Worm (Caenorhabditis elegans) whole organism, late embryonic: ENCODE data around the gene lnp-1.

Experiments used
- C08G9.2 ChIP-seq: sonication (generic microtip); optimal IDR thresholded peaks from 2 replicates; lab custom pipeline; 2016; ENCODE audit warnings: mild to moderate bottlenecking, missing genetic modification characterization, moderate library complexity, missing compliant biosample characterization
- K09A11.1 ChIP-seq: sonication (generic microtip); optimal IDR thresholded peaks from 2 replicates; lab custom pipeline; 2017; ENCODE audit warnings: antibody characterized with exemption, mild to moderate bottlenecking, missing genetic modification characterization, missing compliant biosample characterization; ENCODE audit not compliant: insufficient read depth
- Y22D7AL.16 ChIP-seq: sonication (generic microtip); optimal IDR thresholded peaks from 2 replicates; lab custom pipeline; 2016; ENCODE audit warnings: missing genetic modification characterization, missing compliant biosample characterization
- ahr-1 ChIP-seq: sonication (generic microtip); optimal IDR thresholded peaks from 2 replicates; lab custom pipeline; 2016; ENCODE audit warnings: missing genetic modification characterization, missing compliant biosample characterization
- ceh-18 ChIP-seq: sonication (generic microtip); optimal IDR thresholded peaks from 2 replicates; lab custom pipeline; 2016; ENCODE audit warnings: missing genetic modification characterization, missing compliant biosample characterization
- ceh-19 ChIP-seq: fragments of 200-800 bp; sonication (Bioruptor generic); optimal IDR thresholded peaks from 2 replicates; lab custom pipeline; 2018; ENCODE audit warnings: mild to moderate bottlenecking, missing genetic modification characterization, missing compliant biosample characterization
- ceh-2 ChIP-seq: sonication (generic microtip); optimal IDR thresholded peaks from 2 replicates; lab custom pipeline; 2016; ENCODE audit warnings: missing genotype, missing genetic modification characterization, missing compliant biosample characterization
- ceh-22 ChIP-seq: sonication (generic microtip); optimal IDR thresholded peaks from 2 replicates; lab custom pipeline; 2017; ENCODE audit warnings: missing biosample characterization, missing genetic modification characterization
- ceh-31 ChIP-seq: sonication (generic microtip); optimal IDR thresholded peaks from 2 replicates; lab custom pipeline; 2016; ENCODE audit warnings: missing genetic modification characterization, missing compliant biosample characterization
- ceh-34 ChIP-seq: sonication (generic microtip); optimal IDR thresholded peaks from 2 replicates; lab custom pipeline; 2016; ENCODE audit warnings: mild to moderate bottlenecking, missing genetic modification characterization, missing compliant biosample characterization
- ceh-45 ChIP-seq: fragments of 200-800 bp; sonication (Bioruptor generic); IDR thresholded peaks from 2 replicates; pipeline ENCODE4 v1.3.6; 2022; ENCODE audit warnings: missing genetic modification reagents, missing genetic modification characterization, missing compliant biosample characterization
- che-1 ChIP-seq: sonication (generic microtip); optimal IDR thresholded peaks from 2 replicates; lab custom pipeline; 2016; ENCODE audit warnings: mild to moderate bottlenecking, missing genetic modification characterization, missing compliant biosample characterization
- dve-1 ChIP-seq: sonication (generic microtip); optimal IDR thresholded peaks from 2 replicates; lab custom pipeline; 2017; ENCODE audit warnings: antibody characterized with exemption, mild to moderate bottlenecking, missing genetic modification characterization, missing compliant biosample characterization
- ets-4 ChIP-seq: sonication (generic microtip); optimal IDR thresholded peaks from 2 replicates; lab custom pipeline; 2016; ENCODE audit warnings: missing genetic modification characterization, missing compliant biosample characterization
- eyg-1 ChIP-seq: sonication (generic microtip); optimal IDR thresholded peaks from 2 replicates; lab custom pipeline; 2016; ENCODE audit warnings: missing genotype, missing genetic modification characterization, missing compliant biosample characterization
- fkh-6 ChIP-seq: sonication (generic microtip); optimal IDR thresholded peaks from 2 replicates; lab custom pipeline; 2016; ENCODE audit warnings: missing genetic modification characterization, missing compliant biosample characterization
- gmeb-2 ChIP-seq: sonication (generic microtip); optimal IDR thresholded peaks from 2 replicates; lab custom pipeline; 2016; ENCODE audit warnings: missing genetic modification characterization, inconsistent platforms, missing compliant biosample characterization
- hlh-15 ChIP-seq: sonication (generic microtip); optimal IDR thresholded peaks from 2 replicates; lab custom pipeline; 2016; ENCODE audit warnings: missing genetic modification characterization, missing compliant biosample characterization
- hlh-30 ChIP-seq: sonication (generic microtip); optimal IDR thresholded peaks from 2 replicates; lab custom pipeline; 2017; ENCODE audit warnings: antibody characterized with exemption, missing genetic modification characterization, missing compliant biosample characterization; ENCODE audit not compliant: insufficient read depth
- lin-11 ChIP-seq: fragments of 200-800 bp; sonication (Bioruptor generic); optimal IDR thresholded peaks from 2 replicates; lab custom pipeline; 2018; ENCODE audit warnings: mild to moderate bottlenecking, missing genetic modification characterization, missing compliant biosample characterization
- madf-2 ChIP-seq: sonication (generic microtip); optimal IDR thresholded peaks from 2 replicates; lab custom pipeline; 2017; ENCODE audit warnings: missing genetic modification characterization, missing compliant biosample characterization
- nfya-1 ChIP-seq: sonication (generic microtip); optimal IDR thresholded peaks from 2 replicates; lab custom pipeline; 2017; ENCODE audit warnings: missing genetic modification characterization, mild to moderate bottlenecking, missing compliant biosample characterization, antibody characterized with exemption, moderate library complexity
- odd-2 ChIP-seq: sonication (generic microtip); optimal IDR thresholded peaks from 2 replicates; lab custom pipeline; 2017; ENCODE audit warnings: antibody characterized with exemption, mild to moderate bottlenecking, missing genetic modification characterization, missing compliant biosample characterization
- pax-1 ChIP-seq: fragments of 150-350 bp; optimal IDR thresholded peaks from 2 replicates; lab custom pipeline; 2014; ENCODE audit warnings: missing biosample characterization, missing genetic modification characterization
- rnt-1 ChIP-seq: sonication (generic microtip); optimal IDR thresholded peaks from 2 replicates; lab custom pipeline; 2016; ENCODE audit warnings: missing genetic modification characterization, missing compliant biosample characterization
- sdc-2 ChIP-seq: sonication (generic microtip); optimal IDR thresholded peaks from 2 replicates; lab custom pipeline; 2016; ENCODE audit warnings: missing genotype, missing genetic modification characterization, missing compliant biosample characterization
- sox-4 ChIP-seq: sonication (generic microtip); optimal IDR thresholded peaks from 2 replicates; lab custom pipeline; 2017; ENCODE audit warnings: mild to moderate bottlenecking, missing genetic modification characterization, inconsistent platforms, missing compliant biosample characterization
- syd-9 ChIP-seq: sonication (generic microtip); optimal IDR thresholded peaks from 2 replicates; lab custom pipeline; 2016; ENCODE audit warnings: mild to moderate bottlenecking, missing genetic modification characterization, moderate library complexity, missing compliant biosample characterization
- tbx-2 ChIP-seq: sonication (generic microtip); optimal IDR thresholded peaks from 2 replicates; lab custom pipeline; 2016; ENCODE audit warnings: missing genetic modification characterization, missing compliant biosample characterization
- tbx-7 ChIP-seq: sonication (generic microtip); optimal IDR thresholded peaks from 2 replicates; lab custom pipeline; 2016; ENCODE audit warnings: missing genotype, missing genetic modification characterization, missing compliant biosample characterization
- unc-3 ChIP-seq, 2 experiments: fragments of 200-800 bp in 1 of 2; sonication (Bioruptor generic) in 1 of 2; sonication (generic microtip) in 1 of 2; conservative IDR thresholded peaks in 1 of 2; optimal IDR thresholded peaks in 1 of 2; 2 replicates each; pipeline versions ENCODE4 v1.3.6 to Lab custom; 2016 to 2022; ENCODE audit warnings: missing compliant biosample characterization in 2 of 2, missing genetic modification characterization in 2 of 2, missing genetic modification reagents in 1 of 2
- unc-42 ChIP-seq: sonication (generic microtip); optimal IDR thresholded peaks from 2 replicates; lab custom pipeline; 2016; ENCODE audit warnings: missing genotype, missing genetic modification characterization, missing compliant biosample characterization
- unc-55 ChIP-seq: sonication (generic microtip); optimal IDR thresholded peaks from 2 replicates; lab custom pipeline; 2017; ENCODE audit warnings: missing biosample characterization, missing genetic modification reagents, missing genetic modification characterization
- unc-86 ChIP-seq: sonication (generic microtip); optimal IDR thresholded peaks from 2 replicates; lab custom pipeline; 2016; ENCODE audit warnings: missing genetic modification characterization, missing compliant biosample characterization
- ztf-16 ChIP-seq: sonication (generic microtip); optimal IDR thresholded peaks from 2 replicates; lab custom pipeline; 2017; ENCODE audit warnings: missing genetic modification characterization, missing compliant biosample characterization

Gene lnp-1

DNA sequence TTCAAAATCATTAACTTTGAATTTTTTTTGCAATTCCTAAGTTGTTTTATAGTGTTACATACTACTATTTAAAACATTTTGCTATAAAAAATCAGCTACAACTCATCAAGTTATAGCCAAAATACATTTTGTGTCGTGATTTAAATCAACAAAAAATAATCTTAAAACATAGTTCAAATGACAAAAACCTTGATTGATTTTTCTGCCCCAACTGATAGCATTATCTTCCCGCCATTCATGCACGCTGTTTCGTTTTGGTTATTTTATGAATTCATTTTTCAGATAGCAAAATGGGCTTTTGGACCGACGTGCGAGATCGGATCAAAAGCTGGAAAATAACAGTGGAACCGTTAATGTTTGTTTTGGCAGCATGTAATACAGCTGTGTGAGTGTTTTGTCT is 43.5 kb downstream of the lnp-1 start, which contains the start of gene slcr-46.1:
Gene slcr-46.1, plus strand, starts transcription at position 274 of the 400 bp plus-strand sequence.
- no peak for TF ChIP-seq fkh-6 (tag; lab: Kevin White, UChicago)
- TF ChIP-seq unc-55 (GFP tag; lab: Kevin White, UChicago), result no peak
- no peak for TF ChIP-seq eyg-1 (tag; lab: Kevin White, UChicago)
- no peak for TF ChIP-seq hlh-30 (tag; lab: Kevin White, UChicago)
- no peak for TF ChIP-seq pax-1 (tag; lab: Kevin White, UChicago)
- TF ChIP-seq tbx-7 (tag; lab: Kevin White, UChicago), result no peak
- TF ChIP-seq lin-11, result no peak
- TF ChIP-seq ceh-34 (tag; lab: Kevin White, UChicago), result no peak
- no peak for TF ChIP-seq hlh-15 (tag; lab: Kevin White, UChicago)

ce11 chrX:4635643-4636042 is 47.1 kb downstream of the lnp-1 start:
- TF ChIP-seq madf-2 (tag; lab: Kevin White, UChicago) (no peak), che-1 (tag; lab: Kevin White, UChicago) (no peak), ceh-2 (peak; percentile 21), sdc-2 (tag; lab: Kevin White, UChicago) (peak; percentile 44), unc-55 (GFP tag; lab: Kevin White, UChicago) (peak; percentile 68), gmeb-2 (no peak), ceh-34 (tag; lab: Kevin White, UChicago) (peak; percentile 22), rnt-1 (tag; lab: Kevin White, UChicago) (peak; percentile 33), unc-42 (tag; lab: Kevin White, UChicago) (peak; percentile 29), sox-4 (tag; lab: Kevin White, UChicago) (no peak), K09A11.1 (tag; lab: Kevin White, UChicago) (no peak), nfya-1 (tag; lab: Kevin White, UChicago) (peak; percentile 41), eyg-1 (tag; lab: Kevin White, UChicago) (no peak), ceh-31 (peak; percentile 37), ceh-18 (tag; lab: Kevin White, UChicago) (peak; percentile 48), C08G9.2 (tag; lab: Kevin White, UChicago) (peak; percentile 9), tbx-2 (tag; lab: Kevin White, UChicago) (peak; percentile 40), ceh-22 (tag; lab: Kevin White, UChicago) (no peak), hlh-30 (tag; lab: Kevin White, UChicago) (peak; percentile 78), Y22D7AL.16 (no peak), ceh-45 (GFP tag; lab: Robert Waterston, UW) (no peak)

DNA sequence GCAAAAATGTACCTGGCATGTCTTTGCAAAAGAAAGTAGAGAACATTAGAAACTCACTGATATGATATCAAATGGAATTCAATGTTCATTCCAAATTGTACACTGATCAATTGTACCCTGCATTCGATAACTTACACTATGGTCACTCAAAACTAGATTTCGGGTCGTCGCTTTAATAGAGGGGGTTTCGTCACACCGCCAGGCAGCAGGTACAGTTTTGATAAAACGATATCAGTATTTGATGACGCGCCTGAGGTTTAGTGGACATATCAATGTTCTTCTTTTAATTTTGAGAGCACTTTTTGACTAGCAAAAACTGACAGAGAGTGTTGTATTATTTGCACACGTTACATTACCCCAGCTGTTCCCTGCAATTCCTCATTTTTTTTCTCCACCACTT is 47.6 kb downstream of the lnp-1 start:
- no peak for TF ChIP-seq ets-4 (tag; lab: Kevin White, UChicago)
- TF ChIP-seq nfya-1 (tag; lab: Kevin White, UChicago), result no peak
- TF ChIP-seq unc-42 (tag; lab: Kevin White, UChicago), result no peak
- TF ChIP-seq unc-86 (tag; lab: Kevin White, UChicago), result no peak
- no peak for TF ChIP-seq pax-1 (tag; lab: Kevin White, UChicago)
- TF ChIP-seq ahr-1 (tag; lab: Kevin White, UChicago), result no peak
- no peak for TF ChIP-seq gmeb-2
- no peak for TF ChIP-seq madf-2 (tag; lab: Kevin White, UChicago)
- no peak for TF ChIP-seq syd-9 (tag; lab: Kevin White, UChicago)
- no peak for TF ChIP-seq ceh-18 (tag; lab: Kevin White, UChicago)
- TF ChIP-seq ztf-16 (tag; lab: Kevin White, UChicago), result no peak
- no peak for TF ChIP-seq hlh-15 (tag; lab: Kevin White, UChicago)
- TF ChIP-seq sox-4 (tag; lab: Kevin White, UChicago), result no peak
- TF ChIP-seq hlh-30 (tag; lab: Kevin White, UChicago), result no peak
- TF ChIP-seq ceh-31, result no peak
- TF ChIP-seq ceh-19 (GFP tag; lab: Kevin White, UChicago), result no peak
- no peak for TF ChIP-seq dve-1 (tag; lab: Kevin White, UChicago)
- TF ChIP-seq unc-3 (GFP tag; conservative IDR thresholded peaks at IDR 0.05; lab: Robert Waterston, UW), result no peak
- TF ChIP-seq unc-3 (tag; optimal IDR thresholded peaks at IDR 0.05; lab: Kevin White, UChicago), result no peak
- no peak for TF ChIP-seq odd-2 (tag; lab: Kevin White, UChicago)
